Fruit fly (Drosophila melanogaster) whole organism, adult: ENCODE measurements around the gene rt.

ENCODE experiments used
- CG1620 ChIP-seq: fragments of 200-800 bp; sonication (Bioruptor generic); optimal IDR thresholded peaks from 2 replicates; lab custom pipeline; 2016; ENCODE audit warnings: missing biosample characterization, missing genetic modification characterization
- CG5204 ChIP-seq: fragments of 200-800 bp; sonication (Bioruptor generic); optimal IDR thresholded peaks from 2 replicates; lab custom pipeline; 2016; ENCODE audit warnings: missing biosample characterization, missing genetic modification characterization
- Clk ChIP-seq: fragments of 200-800 bp; sonication (Bioruptor generic); optimal IDR thresholded peaks from 2 replicates; lab custom pipeline; 2017; ENCODE audit warnings: missing biosample characterization, missing genetic modification characterization
- kay ChIP-seq: fragments of 200-800 bp; sonication (Bioruptor generic); peaks from one replicate; lab custom pipeline; 2016; ENCODE audit warnings: missing biosample characterization, missing genetic modification characterization, borderline replicate concordance
- ovo ChIP-seq: fragments of 200-800 bp; sonication (Bioruptor generic); optimal IDR thresholded peaks from 2 replicates; lab custom pipeline; 2016; ENCODE audit warnings: missing biosample characterization, missing genetic modification characterization

DNA sequence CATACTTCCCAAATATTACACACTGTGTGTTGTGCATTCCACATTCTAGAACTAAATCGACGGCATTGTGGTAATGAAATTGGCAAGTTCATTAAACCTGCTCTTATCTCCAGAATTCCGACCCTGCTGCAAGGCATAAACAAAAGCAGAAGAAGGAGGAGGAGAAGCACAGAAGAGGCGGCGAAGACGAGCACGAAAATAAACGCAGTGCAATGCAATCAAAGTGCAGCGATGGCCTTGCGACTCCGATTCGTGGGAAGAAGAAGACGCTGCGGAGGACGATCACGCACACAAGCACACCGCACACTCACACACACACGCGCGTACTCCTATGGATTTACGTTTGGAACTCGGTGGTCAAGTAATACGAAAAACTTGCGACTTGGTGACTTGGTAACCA lies 26.7 kb downstream of the rt start:
- TF ChIP-seq ovo (GFP tag; lab: Kevin White, UChicago): no peak
- TF ChIP-seq CG5204 (GFP tag; lab: Kevin White, UChicago): no peak
- no peak for TF ChIP-seq kay
- TF ChIP-seq CG1620 (GFP tag; lab: Kevin White, UChicago): no peak
- TF ChIP-seq Clk (GFP tag; lab: Kevin White, UChicago): no peak
